Fruit fly (Drosophila melanogaster) whole organism, embryonic: Measurements from ENCODE around the gene CG11951.

Experiments used
- Antp ChIP-seq: fragments of 200-800 bp; sonication (Bioruptor generic); optimal IDR thresholded peaks from 3 replicates; lab custom pipeline; 2016; ENCODE audit warnings: missing biosample characterization, missing genetic modification characterization
- Blimp-1 ChIP-seq: fragments of 200-800 bp; sonication (Bioruptor generic); optimal IDR thresholded peaks from 3 replicates; lab custom pipeline; 2018; ENCODE audit warnings: missing biosample characterization, missing genetic modification characterization, mild to moderate bottlenecking, moderate library complexity, missing genetic modification reagents
- CG10431 ChIP-seq: fragments of 200-800 bp; sonication (Bioruptor generic); optimal IDR thresholded peaks from 3 replicates; lab custom pipeline; 2018; ENCODE audit warnings: missing biosample characterization, mild to moderate bottlenecking, missing genetic modification characterization
- CG10979 ChIP-seq: fragments of 200-800 bp; sonication (Bioruptor generic); optimal IDR thresholded peaks from 2 replicates; lab custom pipeline; 2018; ENCODE audit warnings: missing biosample characterization, mild to moderate bottlenecking, missing genetic modification characterization, moderate library complexity
- CG11093 ChIP-seq: fragments of 200-800 bp; sonication (Bioruptor generic); IDR thresholded peaks from 3 replicates; pipeline ENCODE4 v1.3.6; 2022; ENCODE audit warnings: missing biosample characterization, missing genetic modification characterization
- CG16815 ChIP-seq: fragments of 200-800 bp; sonication (Bioruptor generic); optimal IDR thresholded peaks from 3 replicates; lab custom pipeline; 2017; ENCODE audit warnings: missing biosample characterization, mild to moderate bottlenecking, missing genetic modification characterization
- CG17328 ChIP-seq: fragments of 200-800 bp; sonication (Bioruptor generic); IDR thresholded peaks from 2 replicates; pipeline ENCODE4 v1.3.6; 2022; ENCODE audit warnings: missing biosample characterization, missing genetic modification characterization
- CG17361 ChIP-seq: fragments of 200-800 bp; sonication (Bioruptor generic); IDR thresholded peaks from 3 replicates; pipeline ENCODE4 v1.3.6; 2022; ENCODE audit warnings: missing biosample characterization, missing genetic modification characterization
- CG17802 ChIP-seq: fragments of 200-800 bp; sonication (Bioruptor generic); optimal IDR thresholded peaks from 2 replicates; lab custom pipeline; 2018; ENCODE audit warnings: missing biosample characterization, mild to moderate bottlenecking, missing genetic modification characterization, moderate library complexity
- CG17912 ChIP-seq: fragments of 200-800 bp; sonication (Bioruptor generic); optimal IDR thresholded peaks from 2 replicates; lab custom pipeline; 2018; ENCODE audit warnings: missing biosample characterization, mild to moderate bottlenecking, missing genetic modification characterization
- CG18764 ChIP-seq: fragments of 200-800 bp; sonication (Bioruptor generic); optimal IDR thresholded peaks from 3 replicates; lab custom pipeline; 2016; ENCODE audit warnings: missing biosample characterization, missing genetic modification characterization
- CG2199 ChIP-seq: fragments of 200-800 bp; sonication (Bioruptor generic); IDR thresholded peaks from 3 replicates; pipeline ENCODE4 v1.3.6; 2022; ENCODE audit warnings: missing biosample characterization, missing genetic modification characterization
- CG2712 ChIP-seq: fragments of 200-800 bp; optimal IDR thresholded peaks from 3 replicates; lab custom pipeline; 2019; ENCODE audit warnings: missing biosample characterization, mild to moderate bottlenecking, missing genetic modification characterization, moderate library complexity
- CG33213 ChIP-seq: fragments of 200-800 bp; sonication (Bioruptor generic); optimal IDR thresholded peaks from 3 replicates; lab custom pipeline; 2016; ENCODE audit warnings: missing biosample characterization, missing genetic modification characterization
- CG3838 ChIP-seq: fragments of 200-800 bp; sonication (Bioruptor generic); optimal IDR thresholded peaks from 3 replicates; lab custom pipeline; 2016; ENCODE audit warnings: missing biosample characterization, missing genetic modification characterization
- CG4707 ChIP-seq: fragments of 200-800 bp; sonication (Bioruptor generic); optimal IDR thresholded peaks from 2 replicates; lab custom pipeline; 2018; ENCODE audit warnings: missing biosample characterization, mild to moderate bottlenecking, missing genetic modification characterization, moderate library complexity
- CG6854 ChIP-seq: fragments of 200-800 bp; sonication (Bioruptor generic); optimal IDR thresholded peaks from 3 replicates; lab custom pipeline; 2017; ENCODE audit warnings: missing biosample characterization, mild to moderate bottlenecking, missing genetic modification characterization
- CG7839 ChIP-seq: fragments of 200-800 bp; sonication (Bioruptor generic); optimal IDR thresholded peaks from 3 replicates; lab custom pipeline; 2018; ENCODE audit warnings: missing biosample characterization, mild to moderate bottlenecking, missing genetic modification characterization, moderate library complexity
- CG8388 ChIP-seq: fragments of 200-800 bp; sonication (Bioruptor generic); optimal IDR thresholded peaks from 2 replicates; lab custom pipeline; 2019; ENCODE audit warnings: missing biosample characterization, mild to moderate bottlenecking, missing genetic modification characterization, moderate library complexity
- CG9609 ChIP-seq: fragments of 200-800 bp; sonication (Bioruptor generic); optimal IDR thresholded peaks from 3 replicates; lab custom pipeline; 2016; ENCODE audit warnings: missing biosample characterization, missing genetic modification characterization
- CG9817 ChIP-seq: fragments of 200-800 bp; sonication (Bioruptor generic); optimal IDR thresholded peaks from 2 replicates; lab custom pipeline; 2018; ENCODE audit warnings: missing biosample characterization, mild to moderate bottlenecking, missing genetic modification characterization, moderate library complexity
- CHES-1-like ChIP-seq: fragments of 200-800 bp; sonication (Bioruptor generic); optimal IDR thresholded peaks from 2 replicates; lab custom pipeline; 2016; ENCODE audit warnings: missing biosample characterization, missing genetic modification characterization
- Camta ChIP-seq: fragments of 200-800 bp; sonication (Bioruptor generic); optimal IDR thresholded peaks from 2 replicates; lab custom pipeline; 2016; ENCODE audit warnings: missing biosample characterization, missing genetic modification characterization
- Elba2 ChIP-seq: fragments of 200-800 bp; sonication (Bioruptor generic); optimal IDR thresholded peaks from 3 replicates; lab custom pipeline; 2016; ENCODE audit warnings: missing biosample characterization, missing genetic modification characterization
- Hr3 ChIP-seq: fragments of 200-800 bp; sonication (Bioruptor generic); optimal IDR thresholded peaks from 3 replicates; lab custom pipeline; 2016; ENCODE audit warnings: missing biosample characterization, missing genetic modification characterization
- Jarid2 ChIP-seq: fragments of 200-800 bp; sonication (Bioruptor generic); optimal IDR thresholded peaks from 3 replicates; lab custom pipeline; 2017; ENCODE audit warnings: mild to moderate bottlenecking, missing biosample characterization, missing genetic modification reagents, missing genetic modification characterization
- Kr ChIP-seq: fragments of 200-800 bp; sonication (Bioruptor generic); optimal IDR thresholded peaks from 2 replicates; lab custom pipeline; 2017; ENCODE audit warnings: missing biosample characterization, mild to moderate bottlenecking, missing genetic modification characterization
- MTF-1 ChIP-seq: fragments of 200-800 bp; sonication (Bioruptor generic); optimal IDR thresholded peaks from 2 replicates; lab custom pipeline; 2018; ENCODE audit warnings: missing biosample characterization, mild to moderate bottlenecking, missing genetic modification characterization, borderline replicate concordance
- Myb ChIP-seq: fragments of 200-800 bp; sonication (Bioruptor generic); optimal IDR thresholded peaks from 2 replicates; lab custom pipeline; 2016; ENCODE audit warnings: missing biosample characterization, missing genetic modification characterization
- Oaz ChIP-seq: fragments of 200-800 bp; sonication (Bioruptor generic); IDR thresholded peaks from 2 replicates; pipeline ENCODE4 v1.3.6; 2022; ENCODE audit warnings: missing biosample characterization, missing genetic modification characterization
- Poxn ChIP-seq: fragments of 200-800 bp; sonication (Bioruptor generic); IDR thresholded peaks from 2 replicates; pipeline ENCODE4 v1.3.6; 2022; ENCODE audit warnings: missing biosample characterization, missing genetic modification characterization
- Ptx1 ChIP-seq: fragments of 200-800 bp; sonication (Bioruptor generic); IDR thresholded peaks from 2 replicates; pipeline ENCODE4 v1.3.6; 2022; ENCODE audit warnings: missing biosample characterization, missing genetic modification characterization
- Six4 ChIP-seq: fragments of 200-800 bp; sonication (Bioruptor generic); optimal IDR thresholded peaks from 2 replicates; lab custom pipeline; 2016; ENCODE audit warnings: missing biosample characterization, missing genetic modification characterization
- Sox102F ChIP-seq: fragments of 200-800 bp; sonication (Bioruptor generic); optimal IDR thresholded peaks from 2 replicates; lab custom pipeline; 2018; ENCODE audit warnings: missing biosample characterization, mild to moderate bottlenecking, missing genetic modification characterization, moderate library complexity
- Sry-δ ChIP-seq: fragments of 200-800 bp; sonication (Bioruptor generic); optimal IDR thresholded peaks from 2 replicates; lab custom pipeline; 2016; ENCODE audit warnings: missing biosample characterization, missing genetic modification characterization
- TFAM ChIP-seq: fragments of 200-800 bp; sonication (Bioruptor generic); optimal IDR thresholded peaks from 2 replicates; lab custom pipeline; 2017; ENCODE audit warnings: missing biosample characterization, missing genetic modification characterization, inconsistent platforms
- ab ChIP-seq: fragments of 200-800 bp; sonication (Bioruptor generic); optimal IDR thresholded peaks from 2 replicates; lab custom pipeline; 2016; ENCODE audit warnings: missing biosample characterization, missing genetic modification characterization
- ash1 ChIP-seq: fragments of 200-800 bp; sonication (Bioruptor generic); optimal IDR thresholded peaks from 2 replicates; lab custom pipeline; 2018; ENCODE audit warnings: missing biosample characterization, mild to moderate bottlenecking, missing genetic modification characterization
- br ChIP-seq: fragments of >200 bp; optimal IDR thresholded peaks from 2 replicates; lab custom pipeline; 2017
- gfzf ChIP-seq: fragments of 200-800 bp; sonication (Bioruptor generic); optimal IDR thresholded peaks from 2 replicates; lab custom pipeline; 2016; ENCODE audit warnings: missing biosample characterization, mild to moderate bottlenecking, missing genetic modification characterization, moderate library complexity
- klu ChIP-seq: fragments of 200-800 bp; sonication (Bioruptor generic); IDR thresholded peaks from 2 replicates; pipeline ENCODE4 v1.3.6; 2022; ENCODE audit warnings: missing biosample characterization, missing genetic modification characterization
- kni ChIP-seq: fragments of 200-800 bp; sonication (Bioruptor generic); optimal IDR thresholded peaks from 3 replicates; lab custom pipeline; 2017; ENCODE audit warnings: mild to moderate bottlenecking, missing biosample characterization, missing genetic modification reagents, missing genetic modification characterization
- lbe ChIP-seq: fragments of 200-800 bp; sonication (Bioruptor generic); optimal IDR thresholded peaks from 2 replicates; lab custom pipeline; 2016; ENCODE audit warnings: missing biosample characterization, mild to moderate bottlenecking, missing genetic modification characterization
- nau ChIP-seq: fragments of 200-800 bp; sonication (Bioruptor generic); optimal IDR thresholded peaks from 3 replicates; lab custom pipeline; 2017; ENCODE audit warnings: missing biosample characterization, mild to moderate bottlenecking, missing genetic modification characterization, missing genetic modification reagents
- otp ChIP-seq: fragments of 200-800 bp; sonication (Bioruptor generic); IDR thresholded peaks from 3 replicates; pipeline ENCODE4, ENCODE4 v1.3.6; 2022; ENCODE audit warnings: missing biosample characterization, missing genetic modification characterization
- pnt ChIP-seq: fragments of 200-800 bp; sonication (Bioruptor generic); optimal IDR thresholded peaks from 3 replicates; lab custom pipeline; 2016; ENCODE audit warnings: missing biosample characterization, missing genetic modification characterization
- scrt ChIP-seq: fragments of 200-800 bp; sonication (Bioruptor generic); optimal IDR thresholded peaks from 2 replicates; lab custom pipeline; 2018; ENCODE audit warnings: missing biosample characterization, mild to moderate bottlenecking, missing genetic modification characterization, moderate library complexity
- sisA ChIP-seq: fragments of 200-800 bp; sonication (Bioruptor generic); IDR thresholded peaks from 2 replicates; pipeline ENCODE4 v1.3.6; 2022; ENCODE audit warnings: missing biosample characterization, missing genetic modification characterization
- tap ChIP-seq: fragments of 200-800 bp; optimal IDR thresholded peaks from 3 replicates; lab custom pipeline; 2019; ENCODE audit warnings: missing biosample characterization, mild to moderate bottlenecking, missing genetic modification characterization, moderate library complexity
- zen ChIP-seq: fragments of 200-800 bp; sonication (Bioruptor generic); optimal IDR thresholded peaks from 3 replicates; lab custom pipeline; 2018; ENCODE audit warnings: missing biosample characterization, mild to moderate bottlenecking, missing genetic modification characterization, moderate library complexity

CG11951 gene

dm6 chr3R:29215652-29216483 is 22.7 kb downstream of the CG11951 start (continued):
- TF ChIP-seq zen: peak; percentile 23
- TF ChIP-seq Camta (GFP tag; lab: Kevin White, UChicago): no peak
- no peak for TF ChIP-seq CG2712 (tag; lab: Kevin White, UChicago)
- TF ChIP-seq CG17328 (GFP tag; lab: Robert Waterston, UW): no peak
- TF ChIP-seq CG7839: peak; percentile 11
- no peak for TF ChIP-seq CG9817
- no peak for TF ChIP-seq CG8388 (GFP tag; lab: Kevin White, UChicago)
- TF ChIP-seq CHES-1-like: no peak
- TF ChIP-seq CG17912 (GFP tag; lab: Kevin White, UChicago): no peak
- no peak for TF ChIP-seq gfzf (GFP tag; lab: Kevin White, UChicago)
- TF ChIP-seq Hr3: no peak
- no peak for TF ChIP-seq kni (GFP tag; lab: Kevin White, UChicago)
- TF ChIP-seq CG4707: no peak
- TF ChIP-seq CG9609 (GFP tag; lab: Kevin White, UChicago): no peak
- TF ChIP-seq CG6854 (GFP tag; lab: Kevin White, UChicago): no peak
- TF ChIP-seq Sox102F: peak; percentile 32
- TF ChIP-seq CG3838 (GFP tag; lab: Kevin White, UChicago): no peak
- TF ChIP-seq Poxn: no peak
- TF ChIP-seq CG17361: 0 out of 3 replicates have a peak, but pooled peaks have one; percentile 20
- no peak for TF ChIP-seq CG10431 (GFP tag; lab: Kevin White, UChicago)
- no peak for TF ChIP-seq CG16815 (GFP tag; lab: Kevin White, UChicago)
- no peak for TF ChIP-seq CG11093 (GFP tag; lab: Robert Waterston, UW)
- TF ChIP-seq CG33213 (GFP tag; lab: Kevin White, UChicago): no peak
- no peak for TF ChIP-seq Blimp-1 (GFP tag; lab: Kevin White, UChicago)
- no peak for TF ChIP-seq ash1 (GFP tag; lab: Kevin White, UChicago)
- TF ChIP-seq pnt (GFP tag; lab: Kevin White, UChicago): no peak
- no peak for TF ChIP-seq sisA (GFP tag; lab: Robert Waterston, UW)
- TF ChIP-seq nau: no peak
- no peak for TF ChIP-seq Sry-δ (GFP tag; lab: Kevin White, UChicago)
- TF ChIP-seq Kr (GFP tag; lab: Kevin White, UChicago): no peak
- TF ChIP-seq Six4: peak; percentile 4
- TF ChIP-seq Oaz (GFP tag; lab: Robert Waterston, UW): no peak
- TF ChIP-seq CG18764: no peak
- TF ChIP-seq klu (GFP tag; lab: Robert Waterston, UW): no peak
- no peak for TF ChIP-seq scrt (GFP tag; lab: Kevin White, UChicago)
- no peak for TF ChIP-seq ab
- TF ChIP-seq Jarid2: no peak
- TF ChIP-seq otp (GFP tag; lab: Robert Waterston, UW): no peak
- TF ChIP-seq Ptx1 (GFP tag; lab: Robert Waterston, UW): no peak
- no peak for TF ChIP-seq Myb (GFP tag; lab: Kevin White, UChicago)
- no peak for TF ChIP-seq TFAM (GFP tag; lab: Kevin White, UChicago)
- TF ChIP-seq lbe (GFP tag; lab: Kevin White, UChicago): no peak
- TF ChIP-seq br: no peak
- no peak for TF ChIP-seq Elba2 (GFP tag; lab: Kevin White, UChicago)
- no peak for TF ChIP-seq CG17802
- TF ChIP-seq tap (tag; lab: Kevin White, UChicago): no peak
- no peak for TF ChIP-seq CG2199 (GFP tag; lab: Robert Waterston, UW)
- peak; percentile 0 for TF ChIP-seq CG10979 (tag; lab: Kevin White, UChicago)
- no peak for TF ChIP-seq MTF-1 (GFP tag; lab: Kevin White, UChicago)
- TF ChIP-seq Antp (GFP tag; lab: Kevin White, UChicago): no peak
